Worm (Caenorhabditis elegans) whole organism, L2 larva: ENCODE measurements around the gene pink-1.

Experiments used
- ama-1 ChIP-seq: fragments of 150-350 bp; optimal IDR thresholded peaks from 2 replicates; lab custom pipeline; 2018; ENCODE audit warnings: inconsistent platforms
- egl-27 ChIP-seq: sonication (generic microtip); optimal IDR thresholded peaks from 3 replicates; lab custom pipeline; 2017; ENCODE audit warnings: missing biosample characterization, missing genetic modification reagents, missing genetic modification characterization
- nhr-11 ChIP-seq: fragments of 150-350 bp; optimal IDR thresholded peaks from 2 replicates; lab custom pipeline; 2014; ENCODE audit warnings: missing biosample characterization, missing genetic modification characterization
- nhr-6 ChIP-seq: fragments of 150-350 bp; optimal IDR thresholded peaks from 2 replicates; lab custom pipeline; 2014; ENCODE audit warnings: missing biosample characterization, missing genetic modification characterization
- nhr-77 ChIP-seq: fragments of 150-350 bp; optimal IDR thresholded peaks from 2 replicates; lab custom pipeline; 2014; ENCODE audit warnings: missing biosample characterization, missing genetic modification characterization
- sma-3 ChIP-seq: sonication (generic microtip); optimal IDR thresholded peaks from 2 replicates; lab custom pipeline; 2016; ENCODE audit warnings: missing genetic modification reagents, missing genetic modification characterization, missing compliant biosample characterization

DNA sequence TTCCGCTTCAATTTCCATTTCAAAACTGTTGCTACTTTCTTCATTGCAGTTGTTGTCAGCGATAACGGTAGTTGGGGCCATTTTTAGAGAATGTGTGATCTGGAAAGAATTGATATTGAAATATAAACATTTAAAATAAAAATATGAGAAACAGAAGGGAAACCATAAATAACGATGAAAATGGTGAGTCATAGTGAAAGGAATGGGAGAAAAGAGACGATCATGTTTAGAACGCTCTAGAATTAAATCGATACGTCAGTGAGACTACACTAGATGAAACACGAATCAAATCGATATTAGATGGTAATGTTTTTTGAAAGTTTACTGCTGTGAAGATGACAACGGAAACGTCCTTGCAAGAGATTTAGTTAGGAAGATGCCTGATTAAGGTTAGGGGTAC, 13.4 kb upstream of the pink-1 start, which contains the start of the genes EEED8.12 and EEED8.4:
- TF ChIP-seq sma-3, result no peak
- no peak for TF ChIP-seq ama-1 (lab: Kevin White, UChicago)
- TF ChIP-seq nhr-6, result no peak
- TF ChIP-seq nhr-77, result no peak
- no peak for TF ChIP-seq nhr-11 (tag; lab: Kevin White, UChicago)
- no peak for TF ChIP-seq egl-27 (tag; lab: Kevin White, UChicago)
